Fruit fly (Drosophila melanogaster) whole organism, adult: ENCODE measurements around the gene Taf10b.

Experiments used
- CG11617 ChIP-seq: fragments of 200-800 bp; sonication (Bioruptor generic); optimal IDR thresholded peaks from 2 replicates; lab custom pipeline; 2017; ENCODE audit warnings: mild to moderate bottlenecking, missing biosample characterization, missing genetic modification reagents, missing genetic modification characterization
- CG12768 ChIP-seq: fragments of 200-800 bp; sonication (Bioruptor generic); optimal IDR thresholded peaks from 2 replicates; lab custom pipeline; 2017; ENCODE audit warnings: missing biosample characterization, missing genetic modification characterization, mild to moderate bottlenecking, moderate library complexity, missing genetic modification reagents
- CG14711 ChIP-seq: fragments of 200-800 bp; sonication (Bioruptor generic); optimal IDR thresholded peaks from 2 replicates; lab custom pipeline; 2018; ENCODE audit warnings: missing biosample characterization, mild to moderate bottlenecking, missing genetic modification characterization, moderate library complexity
- CG1620 ChIP-seq: fragments of 200-800 bp; sonication (Bioruptor generic); optimal IDR thresholded peaks from 2 replicates; lab custom pipeline; 2016; ENCODE audit warnings: missing biosample characterization, missing genetic modification characterization
- CG33017 ChIP-seq: fragments of 200-800 bp; sonication (Bioruptor generic); optimal IDR thresholded peaks from 2 replicates; lab custom pipeline; 2018; ENCODE audit warnings: missing biosample characterization, mild to moderate bottlenecking, missing genetic modification characterization, moderate library complexity
- CG5204 ChIP-seq: fragments of 200-800 bp; sonication (Bioruptor generic); optimal IDR thresholded peaks from 2 replicates; lab custom pipeline; 2016; ENCODE audit warnings: missing biosample characterization, missing genetic modification characterization
- CG7045 ChIP-seq: fragments of 200-800 bp; sonication (Bioruptor generic); optimal IDR thresholded peaks from 2 replicates; lab custom pipeline; 2017; ENCODE audit warnings: missing biosample characterization, mild to moderate bottlenecking, missing genetic modification characterization
- CG7101 ChIP-seq: fragments of 200-800 bp; sonication (Bioruptor generic); optimal IDR thresholded peaks from 2 replicates; lab custom pipeline; 2018; ENCODE audit warnings: missing biosample characterization, mild to moderate bottlenecking, missing genetic modification characterization, moderate library complexity
- Clk ChIP-seq: fragments of 200-800 bp; sonication (Bioruptor generic); optimal IDR thresholded peaks from 2 replicates; lab custom pipeline; 2017; ENCODE audit warnings: missing biosample characterization, missing genetic modification characterization
- Crg-1 ChIP-seq: fragments of 200-800 bp; sonication (Bioruptor generic); optimal IDR thresholded peaks from 2 replicates; lab custom pipeline; 2016; ENCODE audit warnings: missing biosample characterization, missing genetic modification characterization
- Hr96 ChIP-seq: fragments of 200-800 bp; sonication (Bioruptor generic); optimal IDR thresholded peaks from 2 replicates; lab custom pipeline; 2016; ENCODE audit warnings: missing biosample characterization, missing genetic modification characterization
- Mnt ChIP-seq: fragments of 200-800 bp; sonication (Bioruptor generic); optimal IDR thresholded peaks from 2 replicates; lab custom pipeline; 2016; ENCODE audit warnings: missing biosample characterization, mild to moderate bottlenecking, missing genetic modification characterization
- bab1 ChIP-seq: fragments of 200-800 bp; sonication (Bioruptor generic); optimal IDR thresholded peaks from 3 replicates; lab custom pipeline; 2019; ENCODE audit warnings: missing biosample characterization, mild to moderate bottlenecking, missing genetic modification characterization, moderate library complexity
- cic ChIP-seq: fragments of 200-800 bp; sonication (Bioruptor generic); optimal IDR thresholded peaks from 2 replicates; lab custom pipeline; 2017; ENCODE audit warnings: missing biosample characterization, mild to moderate bottlenecking, missing genetic modification characterization, moderate library complexity
- cnc ChIP-seq, 2 experiments: fragments of >200 bp; optimal IDR thresholded peaks; 2 replicates each; lab custom pipeline; 2017
- kay ChIP-seq: fragments of 200-800 bp; sonication (Bioruptor generic); peaks from one replicate; lab custom pipeline; 2016; ENCODE audit warnings: missing biosample characterization, missing genetic modification characterization, borderline replicate concordance
- ovo ChIP-seq: fragments of 200-800 bp; sonication (Bioruptor generic); optimal IDR thresholded peaks from 2 replicates; lab custom pipeline; 2016; ENCODE audit warnings: missing biosample characterization, missing genetic modification characterization
- pad ChIP-seq: fragments of 200-800 bp; sonication (Bioruptor generic); optimal IDR thresholded peaks from 3 replicates; lab custom pipeline; 2017; ENCODE audit warnings: missing biosample characterization, missing genetic modification characterization, mild to moderate bottlenecking, moderate library complexity, missing genetic modification reagents
- tj ChIP-seq: fragments of 200-800 bp; sonication (Bioruptor generic); optimal IDR thresholded peaks from 3 replicates; lab custom pipeline; 2017; ENCODE audit warnings: missing biosample characterization, mild to moderate bottlenecking, missing genetic modification characterization, moderate library complexity
- toe ChIP-seq: fragments of 200-800 bp; sonication (Bioruptor generic); optimal IDR thresholded peaks from 2 replicates; lab custom pipeline; 2016; ENCODE audit warnings: missing biosample characterization, missing genetic modification characterization

Gene Taf10b

DNA sequence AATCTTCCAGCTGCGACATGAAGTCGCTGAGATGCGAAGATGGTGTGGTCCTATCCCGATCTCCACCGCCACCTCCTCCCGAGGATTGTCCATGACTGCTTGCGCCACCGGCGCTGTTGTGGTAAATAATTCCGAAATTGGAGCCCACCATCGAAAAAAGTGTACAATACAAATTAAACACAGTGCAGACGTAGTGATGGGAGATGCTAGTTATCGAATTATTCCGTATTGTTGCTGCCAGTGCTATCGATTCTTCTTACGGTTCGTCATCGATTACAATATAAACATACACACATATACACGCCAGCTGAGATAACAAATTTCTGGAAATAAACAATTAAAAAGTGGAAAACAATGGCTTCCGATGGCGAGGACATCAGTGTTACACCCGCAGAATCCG is at the start of gene Taf10b, which contains the start of gene Taf10:
Taf10b (minus strand) TSS at position 219 of the 400 bp plus-strand sequence.
Taf10 (plus strand) TSS at position 264 of the 400 bp plus-strand sequence.
- TF ChIP-seq pad = no peak
- no peak for TF ChIP-seq cnc (optimal IDR thresholded peaks at IDR 0.05; lab: Kevin White, UChicago)
- TF ChIP-seq cic (GFP tag; lab: Kevin White, UChicago) = peak; percentile 60
- TF ChIP-seq bab1 (GFP tag; lab: Kevin White, UChicago) = peak; percentile 65

DNA sequence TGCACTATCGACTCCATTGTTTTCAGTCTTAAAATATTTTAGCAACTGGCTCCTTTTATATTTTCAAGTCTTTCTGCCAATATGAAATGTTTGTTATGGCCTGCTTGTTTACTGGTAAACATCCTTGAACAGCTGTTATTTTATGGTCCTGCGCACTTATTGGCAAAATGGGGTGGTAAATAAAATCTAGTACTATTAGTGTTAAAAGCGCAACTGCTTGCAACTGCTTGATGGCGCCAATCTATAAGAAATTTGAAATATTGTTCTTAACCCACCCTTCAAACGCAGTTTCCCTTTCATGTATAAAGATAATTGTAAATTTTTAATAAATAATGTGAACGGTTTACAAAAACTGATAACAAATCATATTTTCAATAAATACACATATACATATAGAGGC is 48.0 kb upstream of the Taf10b start, which contains the start of gene G6P:
G6P (minus strand) TSS at position 88 of the 400 bp plus-strand sequence.
- TF ChIP-seq tj (GFP tag; lab: Kevin White, UChicago) (no peak), ovo (GFP tag; lab: Kevin White, UChicago) (no peak), CG33017 (no peak), CG11617 (no peak), Crg-1 (no peak), pad (no peak), CG7045 (GFP tag; lab: Kevin White, UChicago) (no peak), Clk (GFP tag; lab: Kevin White, UChicago) (no peak), CG12768 (GFP tag; lab: Kevin White, UChicago) (no peak)

DNA sequence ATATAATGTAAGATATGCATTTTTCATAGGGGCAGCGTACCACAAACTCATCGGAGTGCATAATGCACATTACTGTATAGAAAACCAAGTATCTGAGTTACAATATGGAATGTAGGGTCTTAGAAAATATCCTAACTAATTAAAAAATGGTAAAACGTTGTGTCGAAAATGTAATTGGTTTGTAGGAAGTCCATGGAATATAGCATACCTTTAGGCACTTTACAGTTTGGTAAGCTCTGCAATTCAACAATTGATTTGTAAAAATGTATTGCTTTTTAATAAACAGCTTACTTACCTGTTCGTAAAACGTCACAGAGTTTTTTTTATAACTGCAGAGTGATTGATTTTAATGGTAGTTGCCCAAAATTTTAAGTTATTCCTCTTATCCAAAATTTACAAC is 44.5 kb upstream of the Taf10b start, which contains the start of gene CG2964:
CG2964 (plus strand) TSS at position 301 of the 400 bp plus-strand sequence.
- no peak for TF ChIP-seq CG7101 (tag; lab: Kevin White, UChicago)
- no peak for TF ChIP-seq CG33017
- no peak for TF ChIP-seq Hr96
- no peak for TF ChIP-seq ovo (GFP tag; lab: Kevin White, UChicago)
- TF ChIP-seq Clk (GFP tag; lab: Kevin White, UChicago) = no peak
- TF ChIP-seq CG7045 (GFP tag; lab: Kevin White, UChicago) = no peak
- TF ChIP-seq CG14711 (tag; lab: Kevin White, UChicago) = no peak
- TF ChIP-seq Mnt (GFP tag; lab: Kevin White, UChicago) = no peak
- TF ChIP-seq CG12768 (GFP tag; lab: Kevin White, UChicago) = no peak
- no peak for TF ChIP-seq cic (GFP tag; lab: Kevin White, UChicago)
- no peak for TF ChIP-seq pad
- no peak for TF ChIP-seq Crg-1

DNA sequence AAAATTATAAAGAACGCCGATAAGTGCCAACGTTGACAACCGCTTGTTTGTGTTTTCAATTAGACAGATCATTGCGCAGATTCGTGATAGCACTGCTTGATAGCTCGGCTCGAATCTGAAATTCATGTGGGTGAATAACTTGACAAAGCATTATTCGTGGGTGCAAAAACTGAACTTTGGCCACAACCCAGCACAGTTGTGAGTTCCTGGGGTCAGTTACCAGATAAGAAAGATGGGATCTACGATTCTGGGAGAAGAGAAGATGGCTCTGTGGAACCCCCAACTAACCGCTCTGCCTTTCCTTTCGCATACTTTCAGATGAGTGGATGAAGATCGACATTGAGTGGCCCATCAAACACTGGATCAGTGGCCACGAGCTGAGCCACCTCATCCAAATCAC is 43.2 kb upstream of the Taf10b start:
- no peak for TF ChIP-seq cic (GFP tag; lab: Kevin White, UChicago)
- TF ChIP-seq Crg-1 = no peak
- TF ChIP-seq CG5204 (GFP tag; lab: Kevin White, UChicago) = no peak
- TF ChIP-seq CG1620 = no peak
- TF ChIP-seq CG12768 (GFP tag; lab: Kevin White, UChicago) = no peak
- TF ChIP-seq kay (GFP tag; lab: Kevin White, UChicago) = no peak
- no peak for TF ChIP-seq CG11617
- TF ChIP-seq CG7101 (tag; lab: Kevin White, UChicago) = no peak
- TF ChIP-seq tj (GFP tag; lab: Kevin White, UChicago) = no peak
- TF ChIP-seq CG33017 = no peak
- TF ChIP-seq ovo (GFP tag; lab: Kevin White, UChicago) = no peak
- no peak for TF ChIP-seq toe (GFP tag; lab: Kevin White, UChicago)
- TF ChIP-seq CG7045 (GFP tag; lab: Kevin White, UChicago) = no peak
- TF ChIP-seq pad = no peak
- no peak for TF ChIP-seq Clk (GFP tag; lab: Kevin White, UChicago)

DNA sequence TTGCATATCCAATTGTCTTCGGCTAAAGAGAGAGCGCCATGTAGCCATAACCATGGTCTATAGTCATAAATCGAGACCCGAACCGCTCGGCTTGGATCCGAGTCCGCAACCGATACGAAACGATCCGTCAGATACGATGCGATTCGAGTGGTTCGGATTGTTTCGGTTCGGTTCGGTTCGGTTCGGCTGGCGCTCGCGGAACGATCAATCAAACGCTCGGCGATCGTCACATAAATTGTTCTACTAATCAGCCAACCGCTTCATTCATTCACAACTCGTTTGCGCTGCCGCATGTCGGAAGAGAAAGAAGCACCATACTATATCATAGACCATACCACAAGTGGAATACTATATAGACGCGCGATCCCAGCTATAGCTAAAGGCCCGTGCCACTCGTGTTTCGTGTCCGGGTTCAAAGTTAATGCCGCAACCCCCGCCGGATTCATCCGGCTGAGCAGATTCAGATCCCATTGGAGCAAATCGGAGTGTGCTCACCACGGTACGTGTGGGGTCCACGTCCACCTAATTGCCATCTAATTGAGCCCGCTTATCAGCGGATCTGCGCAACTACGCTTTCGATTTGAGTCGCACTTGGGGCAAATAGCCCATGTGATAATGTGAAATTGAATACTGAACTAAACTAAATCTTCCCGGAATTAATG is 40.5 kb upstream of the Taf10b start:
- TF ChIP-seq cnc (optimal IDR thresholded peaks at IDR 0.05; lab: Kevin White, UChicago) (no peak), CG7101 (tag; lab: Kevin White, UChicago) (peak; percentile 17), cic (GFP tag; lab: Kevin White, UChicago) (peak; percentile 63), pad (no peak), CG14711 (tag; lab: Kevin White, UChicago) (peak; percentile 21), CG33017 (peak; percentile 4), CG12768 (GFP tag; lab: Kevin White, UChicago) (no peak), Mnt (GFP tag; lab: Kevin White, UChicago) (peak; percentile 4), Hr96 (peak; percentile 24), Clk (GFP tag; lab: Kevin White, UChicago) (no peak), CG7045 (GFP tag; lab: Kevin White, UChicago) (no peak), toe (GFP tag; lab: Kevin White, UChicago) (peak; percentile 19), bab1 (GFP tag; lab: Kevin White, UChicago) (peak; percentile 4), tj (GFP tag; lab: Kevin White, UChicago) (no peak), kay (GFP tag; lab: Kevin White, UChicago) (no peak), Crg-1 (no peak), CG1620 (no peak), ovo (GFP tag; lab: Kevin White, UChicago) (no peak), CG11617 (no peak), CG5204 (GFP tag; lab: Kevin White, UChicago) (no peak)

dm6 chr2L:2807597-2807996 is 40.0 kb upstream of the Taf10b start:
- no peak for TF ChIP-seq CG14711 (tag; lab: Kevin White, UChicago)
